Worm (Caenorhabditis elegans): ENCODE results near the gene F59A6.2.

Gene F59A6.2

ce11 chrII:4992977-4993376, 21.5 kb upstream of the F59A6.2 start, which contains the start of gene pigb-1:
Gene pigb-1, minus strand, starts transcription at chrII:4993077.
- TF ChIP-seq ztf-1 (GFP tag; conservative IDR thresholded peaks at IDR 0.05) (no peak), dmd-4 (tag; optimal IDR thresholded peaks at IDR 0.05) (no peak), lin-39 (tag; optimal IDR thresholded peaks at IDR 0.05) (no peak), C34F6.9 (tag; optimal IDR thresholded peaks at IDR 0.05) (no peak), mbf-1 (tag; optimal IDR thresholded peaks at IDR 0.05) (no peak), aly-2 (tag; optimal IDR thresholded peaks at IDR 0.05) (no peak), unc-62 (GFP tag; optimal IDR thresholded peaks at IDR 0.05) (no peak), nhr-129 (tag; optimal IDR thresholded peaks at IDR 0.05) (no peak), nhr-12 (tag; optimal IDR thresholded peaks at IDR 0.05) (no peak), lin-11 (tag; optimal IDR thresholded peaks at IDR 0.05) (no peak), crh-2 (tag; optimal IDR thresholded peaks at IDR 0.05) (no peak), zag-1 (tag; optimal IDR thresholded peaks at IDR 0.05) (no peak), elt-1 (tag; optimal IDR thresholded peaks at IDR 0.05) (no peak), Y55F3AM.14 (GFP tag; optimal IDR thresholded peaks at IDR 0.05) (no peak), nhr-10 (tag; optimal IDR thresholded peaks at IDR 0.05) (no peak), blmp-1 (tag; optimal IDR thresholded peaks at IDR 0.05; ENCODE audit: insufficient read depth) (no peak), lin-13 (GFP tag; optimal IDR thresholded peaks at IDR 0.05) (no peak), ceh-16 (tag; optimal IDR thresholded peaks at IDR 0.05) (no peak), sem-4 (tag; optimal IDR thresholded peaks at IDR 0.05) (no peak)

- no peak for TF ChIP-seq ztf-1 (GFP tag; conservative IDR thresholded peaks at IDR 0.05)
- TF ChIP-seq ztf-4 (tag; optimal IDR thresholded peaks at IDR 0.05): no peak
- no peak for TF ChIP-seq sem-4 (tag; optimal IDR thresholded peaks at IDR 0.05)
- TF ChIP-seq mbf-1 (tag; optimal IDR thresholded peaks at IDR 0.05): no peak
- TF ChIP-seq C34F6.9 (tag; optimal IDR thresholded peaks at IDR 0.05): peak; percentile 82
- no peak for TF ChIP-seq nhr-77 (tag; optimal IDR thresholded peaks at IDR 0.05)
- TF ChIP-seq mab-5 (tag; optimal IDR thresholded peaks at IDR 0.05): no peak
- no peak for TF ChIP-seq skn-1 (tag; optimal IDR thresholded peaks at IDR 0.05)
- no peak for TF ChIP-seq elt-1 (tag; optimal IDR thresholded peaks at IDR 0.05)
- no peak for TF ChIP-seq lin-39 (tag; optimal IDR thresholded peaks at IDR 0.05)
- peak; percentile 51 for TF ChIP-seq gmeb-1 (tag; optimal IDR thresholded peaks at IDR 0.05)
- peak; percentile 49 for TF ChIP-seq nhr-129 (tag; optimal IDR thresholded peaks at IDR 0.05)
- TF ChIP-seq blmp-1 (tag; optimal IDR thresholded peaks at IDR 0.05; ENCODE audit: insufficient read depth): peak; percentile 3
- TF ChIP-seq nhr-10 (tag; optimal IDR thresholded peaks at IDR 0.05): no peak
- peak; percentile 29 for TF ChIP-seq crh-2 (tag; optimal IDR thresholded peaks at IDR 0.05)
- no peak for TF ChIP-seq nhr-11 (tag; optimal IDR thresholded peaks at IDR 0.05)
- no peak for TF ChIP-seq lin-11 (tag; optimal IDR thresholded peaks at IDR 0.05)
- no peak for TF ChIP-seq elt-3 (tag; optimal IDR thresholded peaks at IDR 0.05)
- TF ChIP-seq mdl-1 (tag; optimal IDR thresholded peaks at IDR 0.05): no peak
- TF ChIP-seq unc-39 (tag; optimal IDR thresholded peaks at IDR 0.05): no peak
- peak; percentile 1 for TF ChIP-seq snpc-4 (tag; optimal IDR thresholded peaks at IDR 0.05)
- TF ChIP-seq unc-62 (GFP tag; optimal IDR thresholded peaks at IDR 0.05): no peak
- peak; percentile 25 for TF ChIP-seq sma-9 (GFP tag; optimal IDR thresholded peaks at IDR 0.05)
- no peak for TF ChIP-seq sma-9 (tag; optimal IDR thresholded peaks at IDR 0.05)
- no peak for TF ChIP-seq Y55F3AM.14 (GFP tag; optimal IDR thresholded peaks at IDR 0.05)
- peak; percentile 53 for TF ChIP-seq lin-13 (GFP tag; optimal IDR thresholded peaks at IDR 0.05)
- no peak for TF ChIP-seq fos-1 (tag; optimal IDR thresholded peaks at IDR 0.05)
- TF ChIP-seq nhr-25 (tag; optimal IDR thresholded peaks at IDR 0.05): peak; percentile 20
- no peak for TF ChIP-seq aly-2 (tag; optimal IDR thresholded peaks at IDR 0.05)
- TF ChIP-seq F13H6.1 (tag; optimal IDR thresholded peaks at IDR 0.05): peak; percentile 30
- no peak for TF ChIP-seq nhr-23 (tag; optimal IDR thresholded peaks at IDR 0.05)
- no peak for TF ChIP-seq nhr-6 (tag; optimal IDR thresholded peaks at IDR 0.05)
- TF ChIP-seq ZK546.5 (tag; optimal IDR thresholded peaks at IDR 0.05): no peak
- TF ChIP-seq egl-27 (tag; optimal IDR thresholded peaks at IDR 0.05): no peak
- TF ChIP-seq ztf-11 (tag; optimal IDR thresholded peaks at IDR 0.05): no peak
- TF ChIP-seq dmd-4 (tag; optimal IDR thresholded peaks at IDR 0.05): no peak
- peak in 1 of 2 experiments; percentile 70 for TF ChIP-seq lsy-2 (tag; optimal IDR thresholded peaks at IDR 0.05)
- TF ChIP-seq ceh-16 (tag; optimal IDR thresholded peaks at IDR 0.05): no peak
- no peak for TF ChIP-seq peb-1 (tag; optimal IDR thresholded peaks at IDR 0.05)
- peak; percentile 72 for TF ChIP-seq unc-55 (GFP tag; optimal IDR thresholded peaks at IDR 0.05)
- no peak for TF ChIP-seq ama-1 (optimal IDR thresholded peaks at IDR 0.05)
- no peak for TF ChIP-seq nhr-237 (tag; optimal IDR thresholded peaks at IDR 0.05)
- no peak for TF ChIP-seq alr-1 (tag; optimal IDR thresholded peaks at IDR 0.05)
- no peak for TF ChIP-seq nhr-12 (tag; optimal IDR thresholded peaks at IDR 0.05)
- TF ChIP-seq R02D3.7 (tag; optimal IDR thresholded peaks at IDR 0.05): no peak
- TF ChIP-seq nhr-21 (tag; optimal IDR thresholded peaks at IDR 0.05): no peak
- TF ChIP-seq zag-1 (tag; optimal IDR thresholded peaks at IDR 0.05): no peak
- TF ChIP-seq sma-3 (GFP tag; optimal IDR thresholded peaks at IDR 0.05): peak; percentile 4
- no peak for TF ChIP-seq ceh-82 (tag; optimal IDR thresholded peaks at IDR 0.05)
These were observed 20.8 kb upstream of the F59A6.2 start, which contains the start of the genes eif-1 and vps-24 for ce11 chrII:4993530-4994192. Gene eif-1, minus strand, starts transcription at chrII:4993580. Gene vps-24, plus strand, starts transcription at chrII:4993998.
